Worm (Caenorhabditis elegans) whole organism, L2 larva: ENCODE measurements around the gene C33A12.19.
A peak's percentile ranks its signal among the peaks of the same experiment; 100 is the strongest.

Experiments used
- C34F6.9 ChIP-seq: fragments of 150-350 bp; optimal IDR thresholded peaks from 2 replicates; lab custom pipeline; 2014; ENCODE audit warnings: missing biosample characterization, missing genetic modification characterization
- F13H6.1 ChIP-seq: sonication (generic microtip); optimal IDR thresholded peaks from 2 replicates; lab custom pipeline; 2016; ENCODE audit warnings: missing genetic modification characterization, missing compliant biosample characterization
- R02D3.7 ChIP-seq: fragments of 150-350 bp; optimal IDR thresholded peaks from 2 replicates; lab custom pipeline; 2014; ENCODE audit warnings: missing biosample characterization, missing genetic modification characterization
- Y55F3AM.14 ChIP-seq: fragments of 200-800 bp; sonication (Bioruptor generic); optimal IDR thresholded peaks from 2 replicates; lab custom pipeline; 2018; ENCODE audit warnings: mild to moderate bottlenecking, missing genetic modification characterization, missing compliant biosample characterization
- ZK546.5 ChIP-seq: sonication (generic microtip); optimal IDR thresholded peaks from 2 replicates; lab custom pipeline; 2017; ENCODE audit warnings: missing biosample characterization, missing genetic modification characterization
- alr-1 ChIP-seq: fragments of 150-350 bp; optimal IDR thresholded peaks from 2 replicates; lab custom pipeline; 2014; ENCODE audit warnings: missing biosample characterization, missing genetic modification characterization
- aly-2 ChIP-seq: fragments of 150-350 bp; optimal IDR thresholded peaks from 2 replicates; lab custom pipeline; 2014; ENCODE audit warnings: missing biosample characterization, missing genetic modification characterization
- ama-1 ChIP-seq: fragments of 150-350 bp; optimal IDR thresholded peaks from 2 replicates; lab custom pipeline; 2018; ENCODE audit warnings: inconsistent platforms
- blmp-1 ChIP-seq: sonication (generic microtip); optimal IDR thresholded peaks from 2 replicates; lab custom pipeline; 2017; ENCODE audit warnings: missing genetic modification characterization, mild to moderate bottlenecking, missing compliant biosample characterization, antibody characterized with exemption, moderate library complexity; ENCODE audit not compliant: insufficient read depth
- ceh-16 ChIP-seq: fragments of 150-350 bp; optimal IDR thresholded peaks from 2 replicates; lab custom pipeline; 2014; ENCODE audit warnings: missing biosample characterization, missing genetic modification characterization
- ceh-82 ChIP-seq: fragments of 150-350 bp; optimal IDR thresholded peaks from 2 replicates; lab custom pipeline; 2014; ENCODE audit warnings: missing biosample characterization, missing genetic modification characterization
- crh-2 ChIP-seq: sonication (generic microtip); optimal IDR thresholded peaks from 2 replicates; lab custom pipeline; 2017; ENCODE audit warnings: missing biosample characterization, missing genetic modification characterization
- dmd-4 ChIP-seq: sonication (generic microtip); optimal IDR thresholded peaks from 2 replicates; lab custom pipeline; 2017; ENCODE audit warnings: missing biosample characterization, missing genetic modification characterization
- egl-27 ChIP-seq: sonication (generic microtip); optimal IDR thresholded peaks from 3 replicates; lab custom pipeline; 2017; ENCODE audit warnings: missing biosample characterization, missing genetic modification reagents, missing genetic modification characterization
- elt-1 ChIP-seq: fragments of 150-350 bp; optimal IDR thresholded peaks from 2 replicates; lab custom pipeline; 2014; ENCODE audit warnings: missing biosample characterization, missing genetic modification characterization
- elt-3 ChIP-seq: sonication (generic microtip); optimal IDR thresholded peaks from 2 replicates; lab custom pipeline; 2017; ENCODE audit warnings: missing biosample characterization, missing genetic modification characterization
- fos-1 ChIP-seq: fragments of 150-350 bp; optimal IDR thresholded peaks from 2 replicates; lab custom pipeline; 2014; ENCODE audit warnings: missing biosample characterization, missing genetic modification characterization
- gmeb-1 ChIP-seq: fragments of 150-350 bp; optimal IDR thresholded peaks from 2 replicates; lab custom pipeline; 2014; ENCODE audit warnings: missing biosample characterization, missing genetic modification characterization
- lin-11 ChIP-seq: fragments of 150-350 bp; sonication (generic microtip); optimal IDR thresholded peaks from 2 replicates; lab custom pipeline; 2014; ENCODE audit warnings: missing biosample characterization, missing genetic modification characterization, inconsistent platforms, mixed read lengths
- lin-13 ChIP-seq: fragments of 150-350 bp; optimal IDR thresholded peaks from 2 replicates; lab custom pipeline; 2014; ENCODE audit warnings: missing biosample characterization, missing genetic modification reagents, missing genetic modification characterization
- lin-39 ChIP-seq: fragments of 150-350 bp; optimal IDR thresholded peaks from 2 replicates; lab custom pipeline; 2014; ENCODE audit warnings: missing biosample characterization, missing genetic modification reagents, missing genetic modification characterization
- lsy-2 ChIP-seq, 2 experiments: fragments of 150-350 bp in 1 of 2; sonication (generic microtip) in 1 of 2; optimal IDR thresholded peaks; 2 replicates each; lab custom pipeline; 2014 to 2017; ENCODE audit warnings: missing biosample characterization in 2 of 2, missing genetic modification characterization in 2 of 2
- mab-5 ChIP-seq: fragments of 150-350 bp; optimal IDR thresholded peaks from 2 replicates; lab custom pipeline; 2014; ENCODE audit warnings: missing biosample characterization, missing genetic modification characterization
- mbf-1 ChIP-seq: sonication (generic microtip); optimal IDR thresholded peaks from 2 replicates; lab custom pipeline; 2017; ENCODE audit warnings: missing biosample characterization, missing genetic modification characterization
- mdl-1 ChIP-seq, 2 experiments: fragments of 150-350 bp in 1 of 2; sonication (generic microtip) in 1 of 2; optimal IDR thresholded peaks; 2 replicates each; lab custom pipeline; 2017; ENCODE audit warnings: missing biosample characterization in 2 of 2, missing genetic modification characterization in 2 of 2
- nhr-10 ChIP-seq: sonication (generic microtip); optimal IDR thresholded peaks from 2 replicates; lab custom pipeline; 2017; ENCODE audit warnings: missing biosample characterization, missing genetic modification characterization
- nhr-11 ChIP-seq: fragments of 150-350 bp; optimal IDR thresholded peaks from 2 replicates; lab custom pipeline; 2014; ENCODE audit warnings: missing biosample characterization, missing genetic modification characterization
- nhr-12 ChIP-seq: fragments of 150-350 bp; optimal IDR thresholded peaks from 2 replicates; lab custom pipeline; 2014; ENCODE audit warnings: missing biosample characterization, missing genetic modification characterization
- nhr-129 ChIP-seq: fragments of 150-350 bp; optimal IDR thresholded peaks from 2 replicates; lab custom pipeline; 2014; ENCODE audit warnings: missing biosample characterization, missing genetic modification characterization
- nhr-21 ChIP-seq: fragments of 150-350 bp; optimal IDR thresholded peaks from 2 replicates; lab custom pipeline; 2014; ENCODE audit warnings: missing biosample characterization, missing genetic modification characterization
- nhr-23 ChIP-seq: fragments of 150-350 bp; optimal IDR thresholded peaks from 2 replicates; lab custom pipeline; 2014; ENCODE audit warnings: missing biosample characterization, missing genetic modification reagents, missing genetic modification characterization
- nhr-237 ChIP-seq: fragments of 150-350 bp; optimal IDR thresholded peaks from 2 replicates; lab custom pipeline; 2014; ENCODE audit warnings: missing biosample characterization, missing genetic modification characterization
- nhr-25 ChIP-seq: fragments of 150-350 bp; sonication (generic microtip); optimal IDR thresholded peaks from 3 replicates; lab custom pipeline; 2014; ENCODE audit warnings: missing biosample characterization, missing genetic modification characterization
- nhr-6 ChIP-seq: fragments of 150-350 bp; optimal IDR thresholded peaks from 2 replicates; lab custom pipeline; 2014; ENCODE audit warnings: missing biosample characterization, missing genetic modification characterization
- nhr-77 ChIP-seq: fragments of 150-350 bp; optimal IDR thresholded peaks from 2 replicates; lab custom pipeline; 2014; ENCODE audit warnings: missing biosample characterization, missing genetic modification characterization
- peb-1 ChIP-seq: fragments of 150-350 bp; optimal IDR thresholded peaks from 2 replicates; lab custom pipeline; 2014; ENCODE audit warnings: missing biosample characterization, missing genetic modification characterization
- sem-4 ChIP-seq: fragments of 150-350 bp; optimal IDR thresholded peaks from 2 replicates; lab custom pipeline; 2014; ENCODE audit warnings: missing biosample characterization, missing genetic modification reagents, missing genetic modification characterization
- skn-1 ChIP-seq: sonication (generic microtip); optimal IDR thresholded peaks from 2 replicates; lab custom pipeline; 2017; ENCODE audit warnings: missing biosample characterization, missing genetic modification characterization
- sma-3 ChIP-seq: sonication (generic microtip); optimal IDR thresholded peaks from 2 replicates; lab custom pipeline; 2016; ENCODE audit warnings: missing genetic modification reagents, missing genetic modification characterization, missing compliant biosample characterization
- sma-9 ChIP-seq, 2 experiments: fragments of 150-350 bp in 1 of 2; sonication (generic microtip) in 1 of 2; optimal IDR thresholded peaks; 2 replicates each; lab custom pipeline; 2014 to 2016; ENCODE audit warnings: missing genetic modification characterization in 2 of 2, mild to moderate bottlenecking in 1 of 2, missing biosample characterization in 1 of 2, missing compliant biosample characterization in 1 of 2, missing genetic modification reagents in 1 of 2, moderate library complexity in 1 of 2
- snpc-4 ChIP-seq: fragments of 150-350 bp; optimal IDR thresholded peaks from 2 replicates; lab custom pipeline; 2014; ENCODE audit warnings: missing biosample characterization, missing genetic modification characterization
- unc-39 ChIP-seq: fragments of 150-350 bp; optimal IDR thresholded peaks from 2 replicates; lab custom pipeline; 2014; ENCODE audit warnings: missing biosample characterization, missing genetic modification characterization
- unc-55 ChIP-seq: fragments of 150-350 bp; sonication (generic microtip); optimal IDR thresholded peaks from 3 replicates; lab custom pipeline; 2014; ENCODE audit warnings: missing biosample characterization, missing genetic modification reagents, missing genetic modification characterization
- unc-62 ChIP-seq: fragments of 150-350 bp; optimal IDR thresholded peaks from 2 replicates; lab custom pipeline; 2014; ENCODE audit warnings: missing biosample characterization, missing genetic modification reagents, missing genetic modification characterization
- zag-1 ChIP-seq: fragments of 150-350 bp; optimal IDR thresholded peaks from 2 replicates; lab custom pipeline; 2014; ENCODE audit warnings: missing biosample characterization, missing genetic modification characterization
- ztf-1 ChIP-seq: fragments of 200-800 bp; sonication (Bioruptor generic); conservative IDR thresholded peaks from 2 replicates; pipeline ENCODE4 v1.3.6; 2022; ENCODE audit warnings: missing genetic modification characterization, missing compliant biosample characterization
- ztf-11 ChIP-seq: sonication (generic microtip); optimal IDR thresholded peaks from 2 replicates; lab custom pipeline; 2017; ENCODE audit warnings: missing biosample characterization, missing genetic modification characterization
- ztf-4 ChIP-seq: fragments of 150-350 bp; optimal IDR thresholded peaks from 2 replicates; lab custom pipeline; 2014; ENCODE audit warnings: missing biosample characterization, missing genetic modification characterization

C33A12.19 gene

ce11 chrIV:9516831-9517230 is at the start of gene C33A12.19:
Gene C33A12.19, plus strand, starts transcription at chrIV:9516999.
- TF ChIP-seq sem-4 (no peak), alr-1 (tag; lab: Kevin White, UChicago) (no peak), nhr-21 (tag; lab: Kevin White, UChicago) (peak; percentile 40), elt-3 (tag; lab: Kevin White, UChicago) (no peak), mab-5 (tag; lab: Kevin White, UChicago) (no peak), blmp-1 (peak; percentile 59), F13H6.1 (tag; lab: Kevin White, UChicago) (no peak), nhr-237 (no peak), egl-27 (tag; lab: Kevin White, UChicago) (no peak), sma-3 (GFP tag; lab: Kevin White, UChicago) (peak; percentile 53), sma-9 (GFP tag; optimal IDR thresholded peaks at IDR 0.05; lab: Kevin White, UChicago) (peak; percentile 66), sma-9 (tag; optimal IDR thresholded peaks at IDR 0.05; lab: Kevin White, UChicago) (no peak), Y55F3AM.14 (no peak), zag-1 (tag; lab: Kevin White, UChicago) (no peak), gmeb-1 (tag; lab: Kevin White, UChicago) (peak; percentile 44), C34F6.9 (tag; lab: Kevin White, UChicago) (no peak), aly-2 (tag; lab: Kevin White, UChicago) (no peak), nhr-6 (tag; lab: Kevin White, UChicago) (no peak), nhr-23 (tag; lab: Kevin White, UChicago) (no peak), lin-13 (GFP tag; lab: Kevin White, UChicago) (no peak), nhr-25 (tag; lab: Kevin White, UChicago) (peak; percentile 28), R02D3.7 (tag; lab: Kevin White, UChicago) (no peak), ZK546.5 (no peak), ztf-11 (tag; lab: Kevin White, UChicago) (no peak), unc-55 (GFP tag; lab: Kevin White, UChicago) (no peak), lin-11 (tag; lab: Kevin White, UChicago) (no peak), ama-1 (lab: Kevin White, UChicago) (no peak), mdl-1 (tag; optimal IDR thresholded peaks at IDR 0.05; lab: Kevin White, UChicago) (no peak), lin-39 (no peak), unc-62 (GFP tag; lab: Kevin White, UChicago) (no peak), snpc-4 (no peak), ceh-82 (no peak), skn-1 (no peak), crh-2 (no peak), nhr-129 (tag; lab: Kevin White, UChicago) (peak; percentile 19), ztf-1 (GFP tag; lab: Robert Waterston, UW) (no peak), dmd-4 (no peak), ceh-16 (tag; lab: Kevin White, UChicago) (no peak), nhr-11 (tag; lab: Kevin White, UChicago) (no peak), nhr-10 (tag; lab: Kevin White, UChicago) (no peak), ztf-4 (tag; lab: Kevin White, UChicago) (no peak), mbf-1 (tag; lab: Kevin White, UChicago) (no peak), lsy-2 (tag; optimal IDR thresholded peaks at IDR 0.05; lab: Kevin White, UChicago) (peak in 1 of 2 experiments; percentile 32), elt-1 (tag; lab: Kevin White, UChicago) (no peak), peb-1 (no peak), fos-1 (tag; lab: Kevin White, UChicago) (peak; percentile 30), unc-39 (no peak), nhr-12 (tag; lab: Kevin White, UChicago) (no peak), nhr-77 (tag; lab: Kevin White, UChicago) (no peak)
